Worm (Caenorhabditis elegans): ENCODE data around the gene ZC132.11.

DNA sequence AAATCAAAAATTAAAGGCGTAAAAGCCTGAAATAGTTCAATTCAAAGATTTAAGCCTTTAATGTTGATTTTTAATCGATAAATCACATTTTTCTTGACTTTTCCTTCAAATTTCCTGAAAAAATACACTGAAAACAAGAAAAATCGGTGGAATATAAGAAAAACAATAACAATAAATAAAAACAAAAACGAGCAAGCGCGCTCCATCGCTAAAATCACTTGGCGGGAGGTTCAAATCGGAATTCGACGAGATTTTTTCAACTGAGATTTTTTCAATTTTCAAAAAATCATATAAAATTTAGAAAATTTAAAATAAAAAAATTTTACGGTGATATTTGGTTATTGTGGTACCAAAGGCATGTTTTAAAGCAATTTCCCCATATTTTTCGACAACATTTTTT lies 41.0 kb upstream of the ZC132.11 start:
- TF ChIP-seq Y53G8AR.9 (GFP tag; conservative IDR thresholded peaks at IDR 0.05) (no peak), F23B12.7 (tag; optimal IDR thresholded peaks at IDR 0.05; ENCODE audit: insufficient read depth) (no peak), lin-35 (GFP tag; optimal IDR thresholded peaks at IDR 0.05) (peak in 1 of 3 experiments; percentile 39)

Data from whole organism, young adult.